Worm (Caenorhabditis elegans) whole organism, L4 larva: ENCODE results near the gene parn-2.

Experiments used
- ceh-82 ChIP-seq: sonication (generic microtip); optimal IDR thresholded peaks from 2 replicates; lab custom pipeline; 2017; ENCODE audit warnings: missing biosample characterization, missing genetic modification characterization
- cey-2 ChIP-seq: sonication (generic microtip); optimal IDR thresholded peaks from 3 replicates; lab custom pipeline; 2017; ENCODE audit warnings: missing genetic modification characterization, mild to moderate bottlenecking, missing compliant biosample characterization, antibody characterized with exemption, borderline replicate concordance; ENCODE audit not compliant: insufficient read depth
- nhr-10 ChIP-seq: fragments of 150-350 bp; optimal IDR thresholded peaks from 2 replicates; lab custom pipeline; 2014; ENCODE audit warnings: missing biosample characterization, missing genetic modification characterization

DNA sequence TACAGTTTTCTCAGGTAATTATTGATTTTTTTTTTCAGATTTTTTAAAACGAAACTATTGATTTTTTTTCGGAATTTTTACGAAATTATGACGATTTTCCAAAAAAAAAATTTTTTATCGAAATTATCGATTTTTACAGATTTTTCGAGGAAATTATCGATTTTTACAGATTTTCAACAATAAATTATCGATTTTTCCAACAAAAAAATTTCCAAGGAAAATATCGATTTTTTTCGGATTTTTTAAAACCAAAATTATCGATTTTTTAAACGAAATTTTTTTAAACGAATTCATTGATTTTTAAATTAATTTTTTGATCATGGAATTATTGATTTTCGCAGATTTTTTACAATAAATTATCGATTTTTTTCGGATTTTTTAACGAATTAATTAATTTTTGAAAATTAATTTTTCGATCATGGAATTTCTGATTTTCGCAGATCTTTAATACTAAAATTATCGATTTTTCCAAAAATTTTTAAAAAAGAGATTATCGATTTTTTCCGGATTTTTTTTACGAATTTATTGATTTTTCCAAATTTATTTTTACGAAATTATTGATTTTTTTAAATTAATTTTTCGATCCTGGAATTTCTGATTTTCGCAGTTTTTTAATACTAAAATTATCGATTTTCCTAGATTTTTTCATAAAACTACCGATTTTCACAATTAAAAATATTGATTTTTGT lies 739 bp downstream of the parn-2 start:
- TF ChIP-seq cey-2 (tag; lab: Kevin White, UChicago) (no peak), ceh-82 (no peak), nhr-10 (tag; lab: Kevin White, UChicago) (no peak)
